Worm (Caenorhabditis elegans) whole organism, L3 larva: ENCODE data around the gene Y59A8B.12.
"Not testable (repeated sequence)": the region's sequence is repeated elsewhere in the genome, so short reads cannot be mapped to it uniquely, and the experiment has no call there.

Source experiments
- nhr-237 ChIP-seq: fragments of 150-350 bp; optimal IDR thresholded peaks from 2 replicates; lab custom pipeline; 2014; ENCODE audit warnings: missing biosample characterization, missing genetic modification characterization
- nhr-28 ChIP-seq: fragments of 150-350 bp; optimal IDR thresholded peaks from 2 replicates; lab custom pipeline; 2014; ENCODE audit warnings: missing biosample characterization, missing genetic modification characterization

- not testable (repeated sequence) for TF ChIP-seq nhr-237; nhr-28 (tag; lab: Kevin White, UChicago)
Measured at ce11 chrV:18129663-18130272, 43.7 kb upstream of the Y59A8B.12 start.
